Fruit fly (Drosophila melanogaster): ENCODE data around the gene CG33772.

The CG33772 gene

dm6 chr3L:22647627-22648026 is 4.7 kb downstream of the CG33772 start, which contains the start of gene CG33769:
CG33769 (plus strand) TSS chr3L:22647927.
- TF ChIP-seq net (GFP tag; optimal IDR thresholded peaks at IDR 0.05), result no peak
- TF ChIP-seq cyc (GFP tag; optimal IDR thresholded peaks at IDR 0.05), result no peak
- TF ChIP-seq CG3032 (tag; optimal IDR thresholded peaks at IDR 0.05), result no peak
- TF ChIP-seq esn (GFP tag; optimal IDR thresholded peaks at IDR 0.05), result no peak
- TF ChIP-seq CG6854 (GFP tag; optimal IDR thresholded peaks at IDR 0.05), result no peak
- TF ChIP-seq Ets21C (GFP tag; optimal IDR thresholded peaks at IDR 0.05), result no peak
- no peak for TF ChIP-seq Eip78C (GFP tag)
- no peak for TF ChIP-seq salr (GFP tag; optimal IDR thresholded peaks at IDR 0.05)

dm6 chr3L:22646863-22647262 is 5.5 kb downstream of the CG33772 start, which contains the start of gene CG33768:
CG33768 (plus strand) TSS chr3L:22647163.
- TF ChIP-seq CG3919 (GFP tag; optimal IDR thresholded peaks at IDR 0.05) (no peak), acj6 (GFP tag; optimal IDR thresholded peaks at IDR 0.05) (no peak)

- TF ChIP-seq CG10669 (GFP tag; optimal IDR thresholded peaks at IDR 0.05) (no peak), CG1621 (tag; optimal IDR thresholded peaks at IDR 0.05) (no peak), pdm3 (GFP tag; optimal IDR thresholded peaks at IDR 0.05) (no peak), Hr4 (GFP tag; optimal IDR thresholded peaks at IDR 0.05) (no peak), Lpt (GFP tag; optimal IDR thresholded peaks at IDR 0.05) (no peak), CG6792 (GFP tag; optimal IDR thresholded peaks at IDR 0.05) (no peak), CG7368 (GFP tag; optimal IDR thresholded peaks at IDR 0.05) (no peak), Eip93F (GFP tag; optimal IDR thresholded peaks at IDR 0.05) (no peak), Sox102F (GFP tag; optimal IDR thresholded peaks at IDR 0.05) (no peak)
Measured at dm6 chr3L:22646007-22646406, 6.3 kb downstream of the CG33772 start, which contains the start of gene CG33767. CG33767 (plus strand) TSS chr3L:22646307.

- TF ChIP-seq CG8319 (GFP tag; optimal IDR thresholded peaks at IDR 0.05) (no peak), CG6163 (GFP tag; IDR thresholded peaks at IDR 0.05) (no peak), fd85E (GFP tag; optimal IDR thresholded peaks at IDR 0.05) (no peak), OdsH (GFP tag; optimal IDR thresholded peaks at IDR 0.05) (no peak), Sox102F (GFP tag; optimal IDR thresholded peaks at IDR 0.05) (no peak), CG10631 (GFP tag; optimal IDR thresholded peaks at IDR 0.05) (no peak), dsx (GFP tag; optimal IDR thresholded peaks at IDR 0.05; ENCODE audit: poor library complexity, severe bottlenecking) (no peak), CG1621 (tag; optimal IDR thresholded peaks at IDR 0.05) (no peak), acj6 (GFP tag; optimal IDR thresholded peaks at IDR 0.05) (no peak), CG11294 (GFP tag; IDR thresholded peaks at IDR 0.05) (no peak), net (GFP tag; optimal IDR thresholded peaks at IDR 0.05) (no peak), CG4318 (GFP tag; optimal IDR thresholded peaks at IDR 0.05) (no peak), eg (GFP tag; IDR thresholded peaks at IDR 0.05) (no peak), CG3919 (GFP tag; optimal IDR thresholded peaks at IDR 0.05) (no peak)
Measured at dm6 chr3L:22645327-22645726, 7.0 kb downstream of the CG33772 start, which contains the start of gene CG33766. CG33766 (plus strand) TSS chr3L:22645627.

- TF ChIP-seq acj6 (GFP tag; optimal IDR thresholded peaks at IDR 0.05) (no peak), Ets21C (GFP tag; optimal IDR thresholded peaks at IDR 0.05) (no peak), Hr38 (GFP tag; optimal IDR thresholded peaks at IDR 0.05) (no peak), CG31627 (GFP tag; optimal IDR thresholded peaks at IDR 0.05) (no peak), Lpt (GFP tag; optimal IDR thresholded peaks at IDR 0.05) (no peak), CG32006 (GFP tag; optimal IDR thresholded peaks at IDR 0.05) (no peak), esn (GFP tag; optimal IDR thresholded peaks at IDR 0.05) (no peak), CG4318 (GFP tag; optimal IDR thresholded peaks at IDR 0.05) (no peak), CG8119 (GFP tag; IDR thresholded peaks at IDR 0.05) (no peak), Met (GFP tag; optimal IDR thresholded peaks at IDR 0.05) (no peak), CG15336 (GFP tag; IDR thresholded peaks at IDR 0.05) (no peak), ss (GFP tag; optimal IDR thresholded peaks at IDR 0.05) (no peak), Blimp-1 (GFP tag; optimal IDR thresholded peaks at IDR 0.05) (no peak), dac (GFP tag; optimal IDR thresholded peaks at IDR 0.05) (no peak)
Measured at dm6 chr3L:22642276-22642900, 9.9 kb downstream of the CG33772 start.

Measured in whole organism, prepupa.